Worm (Caenorhabditis elegans): Measurements from ENCODE around the gene F36G9.7.

- TF ChIP-seq nhr-77 (tag; optimal IDR thresholded peaks at IDR 0.05): no peak
- no peak for TF ChIP-seq ceh-90 (tag; optimal IDR thresholded peaks at IDR 0.05)
- TF ChIP-seq mep-1 (tag; optimal IDR thresholded peaks at IDR 0.05): no peak
- TF ChIP-seq aha-1 (tag; optimal IDR thresholded peaks at IDR 0.05): no peak
- TF ChIP-seq elt-3 (tag; optimal IDR thresholded peaks at IDR 0.05): no peak
- no peak for TF ChIP-seq lin-35 (GFP tag; optimal IDR thresholded peaks at IDR 0.05)
- no peak for TF ChIP-seq fkh-10 (GFP tag; optimal IDR thresholded peaks at IDR 0.05)
Observed at ce11 chrV:15922979-15923378, 46.6 kb downstream of the F36G9.7 start, which contains the start of gene F35E8.13.
